Worm (Caenorhabditis elegans): ENCODE measurements around the gene fipr-8.

The fipr-8 gene

DNA sequence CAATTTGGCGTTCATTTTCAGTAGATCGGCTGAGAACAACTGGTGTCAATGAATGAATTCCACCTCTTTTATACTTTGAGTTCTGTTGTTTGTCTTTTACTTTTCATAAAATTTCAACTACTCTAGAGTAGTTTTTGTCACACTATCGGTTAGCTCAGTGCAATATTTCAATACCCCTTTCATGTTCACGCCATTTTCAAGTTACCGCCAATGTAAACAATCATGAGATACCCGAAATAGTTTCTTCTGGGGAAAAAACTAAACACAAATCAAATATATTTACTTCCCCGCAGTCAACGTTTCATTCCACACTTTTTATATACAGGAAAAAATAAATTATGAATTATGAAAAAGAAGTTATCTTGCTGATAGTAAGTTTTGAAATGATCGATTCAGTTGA, 11.4 kb downstream of the fipr-8 start, which contains the start of gene fipr-4:
Gene fipr-4, minus strand, starts transcription at position 101 of the 400 bp plus-strand sequence.
- TF ChIP-seq ceh-39 (tag; optimal IDR thresholded peaks at IDR 0.05) (no peak), unc-39 (tag; optimal IDR thresholded peaks at IDR 0.05) (no peak), unc-120 (tag; optimal IDR thresholded peaks at IDR 0.05; ENCODE audit: poor library complexity, severe bottlenecking) (no peak), elt-3 (tag; optimal IDR thresholded peaks at IDR 0.05) (no peak), flh-1 (GFP tag; optimal IDR thresholded peaks at IDR 0.05) (no peak), unc-62 (GFP tag; optimal IDR thresholded peaks at IDR 0.05) (no peak), nhr-237 (tag; optimal IDR thresholded peaks at IDR 0.05) (no peak), sptf-1 (tag; optimal IDR thresholded peaks at IDR 0.05) (no peak), snpc-4 (tag; optimal IDR thresholded peaks at IDR 0.05) (no peak), mep-1 (tag; optimal IDR thresholded peaks at IDR 0.05) (no peak), bed-3 (GFP tag; optimal IDR thresholded peaks at IDR 0.05) (no peak), blmp-1 (tag; optimal IDR thresholded peaks at IDR 0.05) (no peak), ces-1 (GFP tag; optimal IDR thresholded peaks at IDR 0.05) (no peak), pha-4 (tag; optimal IDR thresholded peaks at IDR 0.05) (no peak), mab-5 (tag; optimal IDR thresholded peaks at IDR 0.05) (no peak)

DNA sequence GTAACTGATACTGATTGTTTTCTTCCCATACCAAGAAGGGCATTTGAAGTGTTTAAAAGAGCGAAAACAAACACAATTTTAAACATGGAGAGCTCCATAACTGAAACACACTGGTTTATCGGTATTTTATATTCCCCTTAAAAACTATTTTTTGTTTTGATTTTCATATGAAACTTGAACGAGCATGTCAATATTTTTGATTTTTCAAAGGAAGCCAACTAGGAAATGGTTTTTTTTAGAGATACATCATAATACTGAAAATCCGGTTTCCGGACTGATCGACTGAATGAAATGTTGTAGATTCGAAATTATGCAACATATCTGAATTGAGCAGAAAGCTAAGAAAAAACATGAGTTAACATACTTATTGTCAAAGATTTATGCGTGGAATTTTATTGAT, 12.4 kb downstream of the fipr-8 start, which contains the start of gene ttr-19:
Gene ttr-19, minus strand, starts transcription at position 101 of the 400 bp plus-strand sequence.
- TF ChIP-seq hlh-1 (tag; optimal IDR thresholded peaks at IDR 0.05) = no peak
- TF ChIP-seq ham-2 (GFP tag; optimal IDR thresholded peaks at IDR 0.05) = no peak
- TF ChIP-seq nhr-28 (tag; optimal IDR thresholded peaks at IDR 0.05) = no peak
- no peak for TF ChIP-seq unc-39 (tag; optimal IDR thresholded peaks at IDR 0.05)
- no peak for TF ChIP-seq unc-120 (tag; optimal IDR thresholded peaks at IDR 0.05; ENCODE audit: poor library complexity, severe bottlenecking)
- TF ChIP-seq nhr-12 (tag; optimal IDR thresholded peaks at IDR 0.05) = no peak
- no peak for TF ChIP-seq nhr-2 (tag; optimal IDR thresholded peaks at IDR 0.05)
- TF ChIP-seq elt-1 (tag; optimal IDR thresholded peaks at IDR 0.05; ENCODE audit: borderline replicate concordance, insufficient read depth) = no peak
- TF ChIP-seq lin-13 (tag; optimal IDR thresholded peaks at IDR 0.05) = no peak
- no peak for TF ChIP-seq drap-1 (GFP tag; optimal IDR thresholded peaks at IDR 0.05)
- no peak for TF ChIP-seq nhr-237 (tag; optimal IDR thresholded peaks at IDR 0.05)
- no peak for TF ChIP-seq elt-3 (tag; optimal IDR thresholded peaks at IDR 0.05)
- no peak for TF ChIP-seq snpc-4 (tag; optimal IDR thresholded peaks at IDR 0.05)
- TF ChIP-seq lsy-2 (tag; optimal IDR thresholded peaks at IDR 0.05) = no peak
- no peak for TF ChIP-seq ceh-83 (GFP tag; optimal IDR thresholded peaks at IDR 0.05)
- TF ChIP-seq flh-1 (GFP tag; optimal IDR thresholded peaks at IDR 0.05) = no peak
- TF ChIP-seq ces-1 (GFP tag; optimal IDR thresholded peaks at IDR 0.05) = no peak
- no peak for TF ChIP-seq mab-5 (tag; optimal IDR thresholded peaks at IDR 0.05)
- TF ChIP-seq ceh-43 (GFP tag; optimal IDR thresholded peaks at IDR 0.05) = no peak

DNA sequence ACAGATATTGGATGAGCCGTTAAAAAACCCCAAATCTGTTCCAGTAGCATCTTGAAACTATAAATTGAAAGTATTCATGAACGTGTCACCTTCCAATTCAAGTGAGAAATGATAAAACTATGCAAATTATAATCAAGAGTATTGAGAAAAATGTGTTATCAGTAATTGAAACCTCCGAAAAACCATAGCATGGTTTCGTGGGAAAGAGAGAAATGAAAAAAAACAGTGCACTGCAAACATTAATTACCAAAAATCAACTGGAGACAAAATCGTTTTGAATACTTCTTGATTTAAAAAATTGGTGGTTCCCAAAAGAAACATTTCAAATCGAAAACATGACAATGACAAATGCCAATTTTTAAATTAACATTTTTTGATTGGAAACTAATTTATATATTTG, 14.2 kb downstream of the fipr-8 start, which contains the start of gene daf-36:
Gene daf-36, minus strand, starts transcription at position 101 of the 400 bp plus-strand sequence.
- no peak for TF ChIP-seq nhr-2 (tag; optimal IDR thresholded peaks at IDR 0.05)
- TF ChIP-seq cnd-1 (tag; optimal IDR thresholded peaks at IDR 0.05) = no peak
- no peak for TF ChIP-seq unc-39 (tag; optimal IDR thresholded peaks at IDR 0.05)
- no peak for TF ChIP-seq elt-3 (tag; optimal IDR thresholded peaks at IDR 0.05)
- no peak for TF ChIP-seq bed-3 (GFP tag; optimal IDR thresholded peaks at IDR 0.05)
- TF ChIP-seq nhr-12 (tag; optimal IDR thresholded peaks at IDR 0.05) = no peak
- no peak for TF ChIP-seq sem-2 (GFP tag; optimal IDR thresholded peaks at IDR 0.05)
- no peak for TF ChIP-seq mep-1 (tag; optimal IDR thresholded peaks at IDR 0.05)
- TF ChIP-seq blmp-1 (tag; optimal IDR thresholded peaks at IDR 0.05) = no peak
- no peak for TF ChIP-seq lin-13 (tag; optimal IDR thresholded peaks at IDR 0.05)
- TF ChIP-seq ces-1 (GFP tag; optimal IDR thresholded peaks at IDR 0.05) = no peak
- TF ChIP-seq drap-1 (GFP tag; optimal IDR thresholded peaks at IDR 0.05) = no peak
- no peak for TF ChIP-seq pha-4 (tag; optimal IDR thresholded peaks at IDR 0.05)
- no peak for TF ChIP-seq ceh-39 (tag; optimal IDR thresholded peaks at IDR 0.05)
- no peak for TF ChIP-seq ztf-11 (tag; optimal IDR thresholded peaks at IDR 0.05)

DNA sequence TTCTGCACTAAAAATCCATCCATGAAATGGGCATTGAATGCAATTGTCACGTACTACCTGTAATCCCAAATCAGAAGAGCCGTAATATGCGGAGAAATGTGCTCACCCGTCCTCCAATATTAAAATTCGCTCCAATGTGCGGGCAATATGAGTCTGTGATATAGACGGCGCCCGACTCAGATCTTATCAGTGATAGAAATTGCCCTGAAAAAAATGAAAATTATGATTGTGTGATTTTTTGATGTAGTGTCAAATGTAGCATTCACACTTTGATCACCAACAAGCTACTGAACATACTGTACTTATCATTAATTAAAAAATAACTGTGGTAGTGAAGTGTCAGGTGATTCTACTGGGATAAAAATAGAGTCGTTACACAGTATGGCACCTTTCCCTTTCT, 15.1 kb downstream of the fipr-8 start:
- TF ChIP-seq pha-4 (tag; optimal IDR thresholded peaks at IDR 0.05) = no peak
- TF ChIP-seq ham-2 (GFP tag; optimal IDR thresholded peaks at IDR 0.05) = no peak
- TF ChIP-seq hlh-1 (tag; optimal IDR thresholded peaks at IDR 0.05) = no peak
- TF ChIP-seq elt-3 (tag; optimal IDR thresholded peaks at IDR 0.05) = no peak
- no peak for TF ChIP-seq ceh-83 (GFP tag; optimal IDR thresholded peaks at IDR 0.05)
- TF ChIP-seq nhr-76 (tag; optimal IDR thresholded peaks at IDR 0.05) = no peak
- no peak for TF ChIP-seq unc-39 (tag; optimal IDR thresholded peaks at IDR 0.05)

DNA sequence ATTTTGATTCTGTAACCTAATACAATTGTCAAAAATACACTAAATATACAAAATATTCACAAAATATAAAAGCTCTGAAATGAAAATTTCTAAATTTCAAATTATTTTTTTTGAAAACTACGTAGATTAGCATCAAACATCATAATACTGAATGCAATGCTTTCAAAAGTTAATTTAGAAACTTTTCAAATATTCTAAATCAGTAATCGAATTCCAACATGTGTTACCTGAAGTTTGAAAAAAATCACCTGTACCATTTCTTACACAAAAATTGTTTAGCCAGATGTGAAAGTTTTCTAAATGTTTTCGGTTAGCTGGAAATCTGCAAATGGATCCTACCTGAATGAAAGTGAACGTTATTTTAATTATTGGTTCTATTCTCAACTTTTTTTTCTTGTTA, 17.8 kb downstream of the fipr-8 start, which contains the start of gene C12D8.20:
Gene C12D8.20, plus strand, starts transcription at position 301 of the 400 bp plus-strand sequence.
- TF ChIP-seq nhr-28 (tag; optimal IDR thresholded peaks at IDR 0.05) (no peak), nhr-76 (tag; optimal IDR thresholded peaks at IDR 0.05) (no peak), ham-2 (GFP tag; optimal IDR thresholded peaks at IDR 0.05) (no peak), lin-32 (GFP tag; optimal IDR thresholded peaks at IDR 0.05) (no peak), nhr-12 (tag; optimal IDR thresholded peaks at IDR 0.05) (no peak), lin-13 (tag; optimal IDR thresholded peaks at IDR 0.05) (no peak), ztf-11 (tag; optimal IDR thresholded peaks at IDR 0.05) (no peak), snpc-4 (tag; optimal IDR thresholded peaks at IDR 0.05) (no peak)

All from whole organism, mixed stage, embryonic.